Worm (Caenorhabditis elegans) whole organism, late embryonic: Measurements from ENCODE around the gene srlf-18.

Experiments used
- C08G9.2 ChIP-seq: sonication (generic microtip); optimal IDR thresholded peaks from 2 replicates; lab custom pipeline; 2016; ENCODE audit warnings: mild to moderate bottlenecking, missing genetic modification characterization, moderate library complexity, missing compliant biosample characterization
- fkh-10 ChIP-seq: fragments of 150-350 bp; optimal IDR thresholded peaks from 2 replicates; lab custom pipeline; 2014; ENCODE audit warnings: missing biosample characterization, missing genetic modification reagents, missing genetic modification characterization
- nhr-11 ChIP-seq: fragments of 150-350 bp; optimal IDR thresholded peaks from 2 replicates; lab custom pipeline; 2014; ENCODE audit warnings: missing biosample characterization, missing genetic modification characterization
- pag-3 ChIP-seq: sonication (generic microtip); optimal IDR thresholded peaks from 2 replicates; lab custom pipeline; 2016; ENCODE audit warnings: missing compliant biosample characterization, missing genetic modification characterization, borderline replicate concordance
- tbx-2 ChIP-seq: sonication (generic microtip); optimal IDR thresholded peaks from 2 replicates; lab custom pipeline; 2016; ENCODE audit warnings: missing genetic modification characterization, missing compliant biosample characterization

DNA sequence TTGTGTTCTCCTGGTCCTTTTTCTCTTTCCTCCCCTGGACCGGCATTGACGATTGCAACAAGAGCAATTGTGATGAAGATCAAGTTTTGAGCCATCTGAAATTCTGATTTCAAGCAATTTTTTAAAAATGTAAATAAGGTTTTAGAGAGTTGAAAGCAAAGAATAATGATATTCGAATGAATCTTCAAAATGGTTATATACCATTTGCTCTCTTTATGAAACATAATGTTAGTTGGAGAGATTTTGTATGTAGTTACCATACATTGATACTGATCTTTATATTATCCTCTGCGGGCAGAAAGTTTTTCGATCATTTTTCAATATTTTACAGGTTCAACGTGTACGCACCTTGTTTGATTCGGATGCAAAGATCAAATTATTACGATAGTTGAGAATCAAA, 4.4 kb upstream of the srlf-18 start, which contains the start of gene srlf-24:
- TF ChIP-seq C08G9.2 (tag; lab: Kevin White, UChicago) (no peak), nhr-11 (tag; lab: Kevin White, UChicago) (no peak), pag-3 (tag; lab: Kevin White, UChicago) (no peak), tbx-2 (tag; lab: Kevin White, UChicago) (no peak), fkh-10 (GFP tag; lab: Kevin White, UChicago) (no peak)
